Fruit fly (Drosophila melanogaster): Measurements from ENCODE around the gene Elys.

Elys gene

DNA sequence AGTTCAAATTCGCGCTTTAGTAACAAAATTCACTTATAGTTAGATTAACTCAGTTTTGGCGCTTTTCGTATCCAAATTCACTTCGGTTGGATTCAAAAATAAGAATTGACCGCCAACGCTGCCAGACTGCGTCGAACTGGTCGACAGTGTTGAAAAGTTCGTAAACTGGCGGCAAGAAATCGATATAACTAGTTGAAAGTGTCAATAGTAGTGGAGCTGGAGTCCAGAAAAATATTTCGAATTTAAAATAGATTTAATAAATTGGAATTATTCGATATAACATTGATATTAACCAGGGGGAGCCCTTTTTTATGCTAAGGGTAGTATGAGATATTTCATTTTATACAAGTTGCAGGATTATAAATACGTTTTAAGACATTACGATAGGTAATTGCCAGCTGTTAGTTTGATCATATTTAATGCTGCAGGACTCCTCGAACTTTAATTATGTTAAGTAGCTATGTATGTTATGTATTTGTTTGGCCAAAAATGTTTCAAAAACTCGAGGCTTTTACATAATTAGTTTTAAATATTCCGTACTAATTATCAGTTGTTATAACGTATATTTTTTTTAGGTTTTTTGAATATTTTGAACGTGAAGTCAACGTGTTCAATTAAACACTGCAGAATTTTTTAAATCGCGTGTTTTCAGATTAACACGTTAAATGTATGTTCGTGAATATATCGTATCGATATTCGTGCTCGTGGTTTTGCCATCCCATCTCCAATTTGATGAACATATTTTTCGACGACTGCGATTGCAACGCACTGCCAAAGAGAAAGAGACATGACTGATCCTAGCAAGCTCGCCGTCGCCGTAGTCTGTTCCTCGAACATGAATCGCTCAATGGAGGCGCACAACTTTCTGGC lies 12.0 kb downstream of the Elys start, which contains the start of the genes CG14223 and Ssu72 (continued):
- TF ChIP-seq hb (GFP tag; IDR thresholded peaks at IDR 0.05; ENCODE audit: partially characterized antibody): peak; percentile 61; the same call in 1 of the 3 replicates
- peak; percentile 82 for TF ChIP-seq Med (GFP tag)
- peak; percentile 57; the same call in 1 of the 3 replicates for TF ChIP-seq CG7963 (GFP tag; IDR thresholded peaks at IDR 0.05; ENCODE audit: partially characterized antibody)
- peak; percentile 16; the same call in 1 of the 2 replicates for TF ChIP-seq Rfx (GFP tag; IDR thresholded peaks at IDR 0.05)
- 0 out of 3 replicates have a peak, but pooled peaks have one; percentile 44 for TF ChIP-seq mld (GFP tag; IDR thresholded peaks at IDR 0.05; ENCODE audit: partially characterized antibody)
- TF ChIP-seq Dek (tag; optimal IDR thresholded peaks at IDR 0.05): no peak
- TF ChIP-seq sna (GFP tag; IDR thresholded peaks at IDR 0.05; ENCODE audit: partially characterized antibody): peak; percentile 74
- TF ChIP-seq gro (GFP tag; optimal IDR thresholded peaks at IDR 0.05): no peak
- peak; percentile 81 for TF ChIP-seq Bgb (GFP tag; IDR thresholded peaks at IDR 0.05; ENCODE audit: partially characterized antibody)
- peak; percentile 25 for TF ChIP-seq lab (GFP tag; optimal IDR thresholded peaks at IDR 0.05)
- peak; percentile 60 for TF ChIP-seq tna (GFP tag; IDR thresholded peaks at IDR 0.05; ENCODE audit: partially characterized antibody)
- peak; percentile 8 for TF ChIP-seq CG18262 (tag; optimal IDR thresholded peaks at IDR 0.05)
- TF ChIP-seq Doc3 (GFP tag; IDR thresholded peaks at IDR 0.05; ENCODE audit: partially characterized antibody): peak; percentile 80
- TF ChIP-seq CG13287 (GFP tag; IDR thresholded peaks at IDR 0.05; ENCODE audit: partially characterized antibody): peak; percentile 84
- no peak for TF ChIP-seq CG16815 (GFP tag; optimal IDR thresholded peaks at IDR 0.05)
- TF ChIP-seq dan (GFP tag; IDR thresholded peaks at IDR 0.05): no peak
- no peak for TF ChIP-seq CG18476 (GFP tag; optimal IDR thresholded peaks at IDR 0.05)
- no peak for TF ChIP-seq CG2875 (GFP tag; optimal IDR thresholded peaks at IDR 0.05)
- no peak for TF ChIP-seq sd (tag; optimal IDR thresholded peaks at IDR 0.05)
- no peak for TF ChIP-seq CoRest (tag; optimal IDR thresholded peaks at IDR 0.05)
- peak; percentile 70 for TF ChIP-seq nerfin-2 (GFP tag; IDR thresholded peaks at IDR 0.05; ENCODE audit: partially characterized antibody)
- peak; percentile 75 for TF ChIP-seq CG16813 (GFP tag; IDR thresholded peaks at IDR 0.05; ENCODE audit: partially characterized antibody)
- no peak for TF ChIP-seq Neu2 (GFP tag; optimal IDR thresholded peaks at IDR 0.05; ENCODE audit: borderline replicate concordance)
- TF ChIP-seq hkb (optimal IDR thresholded peaks at IDR 0.05): no peak
- no peak for TF ChIP-seq hkb (GFP tag; IDR thresholded peaks at IDR 0.05)
- TF ChIP-seq onecut (GFP tag; IDR thresholded peaks at IDR 0.05): peak; percentile 81
- TF ChIP-seq fd64A (GFP tag; optimal IDR thresholded peaks at IDR 0.05): no peak
- peak; percentile 38 for TF ChIP-seq Ets65A (GFP tag)
- TF ChIP-seq Dp (GFP tag; optimal IDR thresholded peaks at IDR 0.05): peak; percentile 86
- peak; percentile 22 for TF ChIP-seq Sin3A (optimal IDR thresholded peaks at IDR 0.05)
- peak; percentile 86 for TF ChIP-seq CG10267 (tag; optimal IDR thresholded peaks at IDR 0.05)
- TF ChIP-seq org-1 (GFP tag; optimal IDR thresholded peaks at IDR 0.05): no peak
- peak; percentile 58 for TF ChIP-seq CG9932 (GFP tag; IDR thresholded peaks at IDR 0.05)
- peak; percentile 71 for TF ChIP-seq Myb (GFP tag; optimal IDR thresholded peaks at IDR 0.05)
- TF ChIP-seq Dll (GFP tag; IDR thresholded peaks at IDR 0.05; ENCODE audit: partially characterized antibody): peak; percentile 89
- TF ChIP-seq HLH54F (GFP tag; optimal IDR thresholded peaks at IDR 0.05): peak; percentile 7
- peak; percentile 86 for TF ChIP-seq E2f2 (GFP tag; IDR thresholded peaks at IDR 0.05)
- TF ChIP-seq inv (GFP tag; IDR thresholded peaks at IDR 0.05; ENCODE audit: partially characterized antibody): peak; percentile 72
- peak; percentile 73 for TF ChIP-seq hbn (GFP tag; IDR thresholded peaks at IDR 0.05; ENCODE audit: partially characterized antibody)
- peak; percentile 45 for TF ChIP-seq MBD-R2 (GFP tag; IDR thresholded peaks at IDR 0.05)
- peak; percentile 19 for TF ChIP-seq mam (GFP tag; optimal IDR thresholded peaks at IDR 0.05)
- TF ChIP-seq chif (GFP tag; optimal IDR thresholded peaks at IDR 0.05): no peak
- peak; percentile 45 for TF ChIP-seq CG1603 (tag; optimal IDR thresholded peaks at IDR 0.05)
- TF ChIP-seq CG1647 (GFP tag; optimal IDR thresholded peaks at IDR 0.05): peak; percentile 14
- peak; percentile 66 for TF ChIP-seq Dref (GFP tag; IDR thresholded peaks at IDR 0.05)
- peak; percentile 49; the same call in 2 of the 3 replicates for TF ChIP-seq CG14860 (GFP tag; IDR thresholded peaks at IDR 0.05; ENCODE audit: partially characterized antibody)
- TF ChIP-seq unc-4 (GFP tag; IDR thresholded peaks at IDR 0.05; ENCODE audit: partially characterized antibody): peak; percentile 62

All from whole organism, embryonic.